Worm (Caenorhabditis elegans): ENCODE data around the gene nft-1.

nft-1 gene

ce11 chrIII:11949276-11949879 lies 25.7 kb downstream of the nft-1 start:
- no peak for TF ChIP-seq sptf-1 (tag; optimal IDR thresholded peaks at IDR 0.05)
- peak; percentile 53 for TF ChIP-seq zip-8 (tag; optimal IDR thresholded peaks at IDR 0.05)

- no peak for TF ChIP-seq hlh-1 (tag; optimal IDR thresholded peaks at IDR 0.05)
- no peak for TF ChIP-seq bed-3 (GFP tag; optimal IDR thresholded peaks at IDR 0.05)
- no peak for TF ChIP-seq lin-13 (tag; optimal IDR thresholded peaks at IDR 0.05)
- no peak for TF ChIP-seq mep-1 (tag; optimal IDR thresholded peaks at IDR 0.05)
- TF ChIP-seq drap-1 (GFP tag; optimal IDR thresholded peaks at IDR 0.05) = no peak
Observed at ce11 chrIII:11951111-11951510, 27.4 kb downstream of the nft-1 start.

DNA sequence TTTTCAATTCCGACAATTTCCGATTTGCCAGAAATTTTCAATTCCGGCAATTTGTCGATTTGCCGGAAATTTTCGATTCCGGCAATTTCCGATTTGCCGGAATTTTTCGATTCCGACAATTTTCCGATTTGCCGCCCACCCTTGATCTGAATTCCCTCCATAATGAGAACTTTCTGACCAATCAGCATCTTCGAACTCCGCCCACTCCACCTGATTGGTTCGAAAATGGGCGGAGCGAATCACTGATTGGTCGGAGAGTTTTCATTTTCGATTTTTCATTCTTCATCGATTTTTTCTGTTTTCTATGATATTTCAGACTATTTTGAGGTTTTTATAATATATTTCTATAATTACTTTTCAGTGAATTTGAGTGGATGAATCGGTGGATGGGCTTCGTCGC lies 30.5 kb downstream of the nft-1 start:
- TF ChIP-seq lsy-2 (tag; optimal IDR thresholded peaks at IDR 0.05) (no peak), elt-3 (tag; optimal IDR thresholded peaks at IDR 0.05) (no peak), unc-39 (tag; optimal IDR thresholded peaks at IDR 0.05) (no peak), nhr-237 (tag; optimal IDR thresholded peaks at IDR 0.05) (no peak), M03D4.4 (tag; optimal IDR thresholded peaks at IDR 0.05) (no peak), blmp-1 (tag; optimal IDR thresholded peaks at IDR 0.05) (no peak), mep-1 (tag; optimal IDR thresholded peaks at IDR 0.05) (no peak), drap-1 (GFP tag; optimal IDR thresholded peaks at IDR 0.05) (no peak), mab-5 (tag; optimal IDR thresholded peaks at IDR 0.05) (no peak)

ce11 chrIII:11960080-11960479 lies 36.4 kb downstream of the nft-1 start, which contains the start of gene top-3:
TSS of gene top-3 (minus strand) at chrIII:11960180.
- TF ChIP-seq ztf-11 (tag; optimal IDR thresholded peaks at IDR 0.05) (no peak), nhr-76 (tag; optimal IDR thresholded peaks at IDR 0.05) (no peak), lsy-2 (tag; optimal IDR thresholded peaks at IDR 0.05) (no peak), bed-3 (GFP tag; optimal IDR thresholded peaks at IDR 0.05) (no peak), unc-120 (tag; optimal IDR thresholded peaks at IDR 0.05; ENCODE audit: poor library complexity, severe bottlenecking) (no peak), sptf-1 (tag; optimal IDR thresholded peaks at IDR 0.05) (no peak), nhr-28 (tag; optimal IDR thresholded peaks at IDR 0.05) (no peak), ceh-43 (GFP tag; optimal IDR thresholded peaks at IDR 0.05) (no peak), elt-1 (tag; optimal IDR thresholded peaks at IDR 0.05; ENCODE audit: borderline replicate concordance, insufficient read depth) (no peak), flh-1 (GFP tag; optimal IDR thresholded peaks at IDR 0.05) (no peak), lin-32 (GFP tag; optimal IDR thresholded peaks at IDR 0.05) (no peak), lin-13 (tag; optimal IDR thresholded peaks at IDR 0.05) (no peak), elt-3 (tag; optimal IDR thresholded peaks at IDR 0.05) (no peak), zip-8 (tag; optimal IDR thresholded peaks at IDR 0.05) (no peak), tbx-8 (GFP tag; optimal IDR thresholded peaks at IDR 0.05) (no peak), ham-2 (GFP tag; optimal IDR thresholded peaks at IDR 0.05) (no peak), mab-5 (tag; optimal IDR thresholded peaks at IDR 0.05) (no peak), blmp-1 (tag; optimal IDR thresholded peaks at IDR 0.05) (no peak), hlh-1 (tag; optimal IDR thresholded peaks at IDR 0.05) (no peak), M03D4.4 (tag; optimal IDR thresholded peaks at IDR 0.05) (no peak)

- TF ChIP-seq ces-1 (GFP tag; optimal IDR thresholded peaks at IDR 0.05) = peak; percentile 46
- TF ChIP-seq cnd-1 (tag; optimal IDR thresholded peaks at IDR 0.05) = no peak
Observed at ce11 chrIII:11971342-11971741, 47.7 kb downstream of the nft-1 start, which contains the start of gene Y56A3A.28. TSS of gene Y56A3A.28 (minus strand) at chrIII:11971374.

DNA sequence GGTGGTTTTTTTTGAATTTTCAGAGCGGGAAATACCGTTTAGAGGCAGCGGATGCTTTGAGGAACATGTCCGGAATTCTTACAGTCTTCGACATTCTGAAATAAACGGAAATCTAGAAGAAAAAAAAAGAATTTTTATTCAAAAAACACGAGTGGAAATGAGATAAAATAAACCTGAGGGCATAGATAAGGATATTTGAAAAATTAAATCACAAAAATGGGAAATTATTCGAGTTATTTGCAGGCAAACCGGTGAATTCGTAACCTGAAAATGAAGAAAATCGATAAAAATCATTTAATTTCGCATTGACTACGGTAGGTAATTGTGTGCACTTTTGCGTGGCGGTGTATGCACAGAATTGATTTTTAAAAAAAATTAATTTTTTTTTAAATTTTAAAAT lies 50.3 kb downstream of the nft-1 start, which contains the start of gene ung-1:
ung-1 (minus strand) TSS at position 101 of the 400 bp plus-strand sequence.
- TF ChIP-seq ceh-83 (GFP tag; optimal IDR thresholded peaks at IDR 0.05) = no peak
- TF ChIP-seq elt-3 (tag; optimal IDR thresholded peaks at IDR 0.05) = no peak
- no peak for TF ChIP-seq nhr-237 (tag; optimal IDR thresholded peaks at IDR 0.05)
- no peak for TF ChIP-seq cnd-1 (tag; optimal IDR thresholded peaks at IDR 0.05)
- TF ChIP-seq blmp-1 (tag; optimal IDR thresholded peaks at IDR 0.05) = no peak
- no peak for TF ChIP-seq snpc-4 (tag; optimal IDR thresholded peaks at IDR 0.05)
- TF ChIP-seq unc-120 (tag; optimal IDR thresholded peaks at IDR 0.05; ENCODE audit: poor library complexity, severe bottlenecking) = no peak
- TF ChIP-seq mls-2 (tag; optimal IDR thresholded peaks at IDR 0.05) = no peak
- no peak for TF ChIP-seq sptf-1 (tag; optimal IDR thresholded peaks at IDR 0.05)
- no peak for TF ChIP-seq ceh-43 (GFP tag; optimal IDR thresholded peaks at IDR 0.05)
- TF ChIP-seq zip-8 (tag; optimal IDR thresholded peaks at IDR 0.05) = no peak
- TF ChIP-seq nhr-2 (tag; optimal IDR thresholded peaks at IDR 0.05) = no peak
- TF ChIP-seq flh-1 (GFP tag; optimal IDR thresholded peaks at IDR 0.05) = no peak
- TF ChIP-seq hlh-1 (tag; optimal IDR thresholded peaks at IDR 0.05) = no peak
